Worm (Caenorhabditis elegans): ENCODE data around the gene F38B7.3.

F38B7.3 gene

ce11 chrV:11521448-11521847, 27.5 kb upstream of the F38B7.3 start, which contains the start of gene pafo-1 (continued):
- peak; percentile 28 for TF ChIP-seq fkh-4 (tag; optimal IDR thresholded peaks at IDR 0.05; ENCODE audit: borderline replicate concordance)
- peak; percentile 92 for TF ChIP-seq tbx-2 (tag; optimal IDR thresholded peaks at IDR 0.05)
- TF ChIP-seq ces-1 (GFP tag; optimal IDR thresholded peaks at IDR 0.05) = no peak
- TF ChIP-seq aly-2 (tag; optimal IDR thresholded peaks at IDR 0.05) = peak; percentile 87
- TF ChIP-seq ceh-90 (tag; optimal IDR thresholded peaks at IDR 0.05) = peak; percentile 36
- no peak for TF ChIP-seq ceh-63 (GFP tag; optimal IDR thresholded peaks at IDR 0.05)
- peak; percentile 87 for TF ChIP-seq lin-13 (GFP tag; optimal IDR thresholded peaks at IDR 0.05)
- peak in 1 of 2 experiments; percentile 43 for TF ChIP-seq egl-27 (tag; optimal IDR thresholded peaks at IDR 0.05)
- peak; percentile 81 for TF ChIP-seq sox-4 (tag; optimal IDR thresholded peaks at IDR 0.05)
- TF ChIP-seq tlp-1 (tag; optimal IDR thresholded peaks at IDR 0.05) = no peak
- TF ChIP-seq unc-98 (GFP tag; IDR thresholded peaks at IDR 0.05) = no peak
- no peak for TF ChIP-seq hlh-17 (GFP tag; optimal IDR thresholded peaks at IDR 0.05; ENCODE audit: borderline replicate concordance)
- TF ChIP-seq pqm-1 (tag; optimal IDR thresholded peaks at IDR 0.05) = no peak
- TF ChIP-seq unc-130 (tag; optimal IDR thresholded peaks at IDR 0.05) = peak; percentile 91

ce11 chrV:11525338-11525737, 23.6 kb upstream of the F38B7.3 start:
- TF ChIP-seq ets-5 (GFP tag; IDR thresholded peaks at IDR 0.05) = no peak
- peak; percentile 25 for TF ChIP-seq nhr-85 (tag)
- no peak for TF ChIP-seq tlp-1 (tag; optimal IDR thresholded peaks at IDR 0.05)
- TF ChIP-seq blmp-1 (tag; optimal IDR thresholded peaks at IDR 0.05) = peak; percentile 93
- TF ChIP-seq nhr-237 (tag; optimal IDR thresholded peaks at IDR 0.05) = no peak
- TF ChIP-seq xbp-1 (tag; optimal IDR thresholded peaks at IDR 0.05) = no peak
- no peak for TF ChIP-seq zip-4 (GFP tag; optimal IDR thresholded peaks at IDR 0.05)
- no peak for TF ChIP-seq efl-1 (optimal IDR thresholded peaks at IDR 0.05)
- peak in 1 of 2 experiments; percentile 38 for TF ChIP-seq efl-1 (GFP tag; optimal IDR thresholded peaks at IDR 0.05 in 1 of 2)

- no peak for TF ChIP-seq unc-130 (tag; optimal IDR thresholded peaks at IDR 0.05)
- TF ChIP-seq fkh-8 (tag; optimal IDR thresholded peaks at IDR 0.05) = no peak
- no peak for TF ChIP-seq nhr-84 (tag; optimal IDR thresholded peaks at IDR 0.05)
- TF ChIP-seq tlp-1 (tag; optimal IDR thresholded peaks at IDR 0.05) = no peak
- TF ChIP-seq fos-1 (tag; optimal IDR thresholded peaks at IDR 0.05) = no peak
- no peak for TF ChIP-seq swsn-7 (tag; optimal IDR thresholded peaks at IDR 0.05)
- no peak for TF ChIP-seq fkh-10 (GFP tag; optimal IDR thresholded peaks at IDR 0.05)
- no peak for TF ChIP-seq irx-1 (tag; optimal IDR thresholded peaks at IDR 0.05)
- TF ChIP-seq nhr-20 (tag; optimal IDR thresholded peaks at IDR 0.05) = no peak
- TF ChIP-seq sptf-1 (tag; optimal IDR thresholded peaks at IDR 0.05) = no peak
- TF ChIP-seq hlh-17 (GFP tag; optimal IDR thresholded peaks at IDR 0.05; ENCODE audit: borderline replicate concordance) = no peak
Observed at ce11 chrV:11526927-11527491, 21.9 kb upstream of the F38B7.3 start.

DNA sequence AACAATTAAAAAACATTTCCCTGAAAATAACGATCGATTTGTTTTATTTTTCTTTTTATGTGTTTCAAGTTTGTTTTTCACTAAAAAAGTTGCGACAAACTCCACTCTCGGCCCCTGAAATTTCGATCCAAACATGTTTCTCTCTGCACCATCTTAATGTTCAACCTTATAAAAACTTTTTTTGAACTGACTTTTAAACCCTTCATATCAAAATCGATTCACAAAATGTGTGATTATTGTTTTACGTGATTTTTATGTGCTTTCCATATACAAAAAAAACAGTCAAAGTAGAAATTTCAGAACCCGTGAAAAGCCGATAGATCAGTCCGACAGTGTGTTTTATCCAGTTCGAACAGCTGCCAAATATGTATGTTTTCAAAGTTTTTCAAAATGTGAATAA, 21.4 kb upstream of the F38B7.3 start, which contains the start of gene ccch-1:
TSS of gene ccch-1 (plus strand) at position 301 of the 400 bp plus-strand sequence.
- no peak for TF ChIP-seq nhr-19 (GFP tag; conservative IDR thresholded peaks at IDR 0.05)
- no peak for TF ChIP-seq efl-1 (optimal IDR thresholded peaks at IDR 0.05)
- TF ChIP-seq efl-1 (GFP tag; optimal IDR thresholded peaks at IDR 0.05 in 1 of 2) = peak in 1 of 2 experiments; percentile 80
- TF ChIP-seq snpc-4 (tag; optimal IDR thresholded peaks at IDR 0.05) = no peak
- no peak for TF ChIP-seq nhr-11 (tag; optimal IDR thresholded peaks at IDR 0.05)
- TF ChIP-seq mep-1 (tag; optimal IDR thresholded peaks at IDR 0.05) = no peak
- TF ChIP-seq unc-30 (tag; optimal IDR thresholded peaks at IDR 0.05) = no peak
- no peak for TF ChIP-seq unc-86 (tag; optimal IDR thresholded peaks at IDR 0.05)
- TF ChIP-seq C04F5.9 (tag; optimal IDR thresholded peaks at IDR 0.05) = no peak
